Fruit fly (Drosophila melanogaster): ENCODE results near the gene CG2540.

Gene CG2540

DNA sequence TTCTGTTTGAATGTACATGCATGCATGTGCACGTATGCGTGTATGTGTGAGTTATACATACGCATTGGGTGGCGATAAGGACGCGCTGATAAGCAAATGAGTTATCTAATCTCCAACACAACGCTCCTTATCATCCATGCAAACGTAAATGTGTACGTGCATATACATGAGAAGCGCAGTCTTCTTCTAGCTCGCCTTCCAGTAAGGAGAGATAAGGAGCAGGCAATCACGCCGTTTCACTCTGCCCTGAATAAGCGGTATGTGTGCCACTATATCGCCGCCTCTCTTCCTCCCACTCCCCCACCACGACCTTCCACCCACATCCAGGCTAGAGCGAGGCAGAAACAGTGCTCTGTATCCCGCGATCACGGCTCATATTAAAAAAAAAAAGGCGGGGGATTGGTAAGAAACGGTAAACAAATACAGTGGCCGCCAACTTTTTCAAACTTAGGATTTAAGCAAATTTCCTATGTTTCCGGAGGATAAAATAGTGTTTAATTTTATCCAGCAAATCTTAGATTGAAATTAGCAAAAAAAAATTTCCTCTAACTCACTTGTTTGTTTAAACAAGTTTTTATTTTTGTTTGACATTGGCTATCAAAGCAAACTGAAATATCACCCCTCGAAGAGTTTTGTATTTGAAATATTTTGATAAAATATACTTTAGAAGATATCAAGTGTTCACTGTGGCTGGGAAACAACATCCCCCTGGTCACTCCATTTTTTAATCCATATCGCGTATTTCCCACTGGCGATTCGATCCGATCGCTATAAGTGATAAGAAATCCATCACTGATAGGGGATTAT, 49.0 kb upstream of the CG2540 start:
- TF ChIP-seq Rel (GFP tag; optimal IDR thresholded peaks at IDR 0.05) = no peak
- TF ChIP-seq Rel (tag; optimal IDR thresholded peaks at IDR 0.05) = no peak
- TF ChIP-seq fru (GFP tag; optimal IDR thresholded peaks at IDR 0.05) = peak; percentile 16
- TF ChIP-seq rgr (GFP tag; optimal IDR thresholded peaks at IDR 0.05) = peak; percentile 8
- no peak for TF ChIP-seq woc (GFP tag; optimal IDR thresholded peaks at IDR 0.05)
- TF ChIP-seq OdsH (GFP tag; optimal IDR thresholded peaks at IDR 0.05) = no peak
- peak; percentile 12 for TF ChIP-seq h (GFP tag; optimal IDR thresholded peaks at IDR 0.05)
- no peak for TF ChIP-seq dmrt93B (GFP tag; optimal IDR thresholded peaks at IDR 0.05)
- TF ChIP-seq CG9705 (GFP tag; optimal IDR thresholded peaks at IDR 0.05) = no peak
- TF ChIP-seq foxo (GFP tag; optimal IDR thresholded peaks at IDR 0.05) = peak in 1 of 2 experiments; percentile 14
- no peak for TF ChIP-seq brk (GFP tag; optimal IDR thresholded peaks at IDR 0.05)

dm6 chrX:12581305-12581676, 48.4 kb upstream of the CG2540 start:
- TF ChIP-seq Dif (GFP tag; optimal IDR thresholded peaks at IDR 0.05; ENCODE audit: partially characterized antibody) = no peak
- TF ChIP-seq Myc (optimal IDR thresholded peaks at IDR 0.05) = no peak
- no peak for TF ChIP-seq sv (GFP tag; optimal IDR thresholded peaks at IDR 0.05)

DNA sequence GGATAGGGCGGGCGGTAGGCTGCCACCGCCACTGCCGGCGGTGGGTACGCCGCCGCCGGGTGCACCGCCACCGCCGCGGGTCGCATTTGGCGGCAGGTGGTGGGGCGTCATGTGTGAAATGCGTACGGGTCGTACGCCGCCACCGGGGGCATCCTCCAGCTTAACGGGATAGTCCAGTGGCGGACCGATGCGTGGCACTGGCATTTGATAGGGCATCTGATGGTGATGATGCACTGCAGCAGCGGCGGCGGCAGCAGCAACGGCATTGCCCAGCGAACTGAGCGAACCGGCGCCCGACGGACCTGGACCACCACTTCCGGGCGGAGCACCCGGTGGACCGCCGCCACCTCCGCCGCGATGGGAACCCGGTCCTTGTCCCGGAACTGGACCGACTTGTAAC, 47.8 kb upstream of the CG2540 start:
- peak; percentile 60 for TF ChIP-seq Dfd (GFP tag; optimal IDR thresholded peaks at IDR 0.05)
- TF ChIP-seq jim (GFP tag; optimal IDR thresholded peaks at IDR 0.05) = no peak

DNA sequence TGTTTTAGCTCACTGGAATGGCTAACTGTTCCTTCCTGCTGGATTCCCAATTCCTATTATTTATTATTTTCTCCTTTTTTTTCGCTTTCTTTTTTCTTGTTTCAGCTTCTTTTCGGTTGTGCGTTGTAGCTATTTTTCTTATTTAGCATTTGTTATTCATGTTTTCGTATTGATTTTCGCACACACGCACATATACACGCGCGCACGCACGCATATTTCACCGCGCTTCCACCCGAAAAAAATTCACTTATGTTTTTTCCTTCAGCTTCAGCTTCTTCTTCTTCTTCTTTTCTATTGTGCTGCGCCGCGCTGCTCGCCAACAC, 47.1 kb upstream of the CG2540 start:
- TF ChIP-seq dmrt93B (GFP tag; optimal IDR thresholded peaks at IDR 0.05) (no peak), Hr78 (GFP tag; optimal IDR thresholded peaks at IDR 0.05) (no peak), tai (GFP tag; optimal IDR thresholded peaks at IDR 0.05) (no peak), Vsx2 (GFP tag; optimal IDR thresholded peaks at IDR 0.05; ENCODE audit: partially characterized antibody) (no peak)

DNA sequence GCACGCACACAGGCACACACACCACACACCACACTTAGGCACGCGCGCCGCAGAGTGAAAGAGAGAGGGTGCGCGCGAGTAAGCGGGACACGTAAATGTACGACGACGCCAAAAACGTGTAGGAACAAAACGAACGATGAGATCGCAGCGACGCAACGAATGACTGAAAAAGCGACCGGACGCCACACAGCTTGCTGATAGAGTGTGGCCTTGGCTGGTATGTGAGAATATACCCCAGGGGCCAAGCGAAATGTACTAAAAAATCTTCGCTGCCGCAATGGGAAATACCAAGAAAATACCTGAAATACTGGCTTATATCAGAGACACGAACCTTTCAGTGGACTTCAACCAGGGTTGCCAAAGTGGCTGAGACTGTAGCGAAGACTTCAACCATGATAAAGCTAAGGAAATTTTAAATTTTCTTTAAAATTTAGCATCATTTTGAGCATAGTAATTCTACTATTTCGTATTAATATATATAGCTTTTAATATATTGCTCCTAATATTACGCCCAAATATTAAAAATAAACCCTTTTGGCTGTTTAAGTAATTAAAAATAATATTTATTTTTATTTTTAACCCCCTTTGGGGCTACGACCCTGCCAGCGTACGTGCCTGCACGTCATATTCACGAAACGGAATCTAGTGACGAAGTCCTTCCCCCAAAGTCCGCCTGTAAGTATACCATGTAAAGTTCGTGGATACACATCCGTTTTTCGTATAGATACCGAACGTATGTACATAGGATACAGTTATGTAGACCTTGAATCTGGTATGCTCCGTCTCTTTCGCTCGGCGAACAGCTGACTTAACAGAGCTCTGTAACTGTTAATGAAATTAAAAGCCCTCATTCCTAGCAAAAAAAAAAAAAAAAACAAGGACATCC, 46.5 kb upstream of the CG2540 start, which contains the start of gene Pits:
Gene Pits, minus strand, starts transcription at position 210 of the 886 bp plus-strand sequence.
- TF ChIP-seq foxo (GFP tag; optimal IDR thresholded peaks at IDR 0.05) (peak in 1 of 2 experiments; percentile 41), lola (GFP tag; optimal IDR thresholded peaks at IDR 0.05) (no peak), dsf (GFP tag; optimal IDR thresholded peaks at IDR 0.05; ENCODE audit: borderline replicate concordance) (no peak), HLH106 (tag; optimal IDR thresholded peaks at IDR 0.05) (peak; percentile 54), psq (GFP tag; optimal IDR thresholded peaks at IDR 0.05) (peak; percentile 68), N (GFP tag; optimal IDR thresholded peaks at IDR 0.05) (no peak), rgr (GFP tag; optimal IDR thresholded peaks at IDR 0.05) (peak; percentile 49), fru (GFP tag; optimal IDR thresholded peaks at IDR 0.05) (peak; percentile 26), ey (GFP tag; optimal IDR thresholded peaks at IDR 0.05) (no peak), woc (GFP tag; optimal IDR thresholded peaks at IDR 0.05) (peak; percentile 14), Abd-B (GFP tag; optimal IDR thresholded peaks at IDR 0.05) (no peak), Jra (GFP tag; optimal IDR thresholded peaks at IDR 0.05) (peak; percentile 16), jim (GFP tag; optimal IDR thresholded peaks at IDR 0.05) (peak; percentile 63), Sp1 (GFP tag; optimal IDR thresholded peaks at IDR 0.05) (peak; percentile 54), Hr83 (GFP tag; optimal IDR thresholded peaks at IDR 0.05; ENCODE audit: poor library complexity, severe bottlenecking) (peak; percentile 81), brk (GFP tag; optimal IDR thresholded peaks at IDR 0.05) (peak; percentile 36), br (GFP tag; optimal IDR thresholded peaks at IDR 0.05) (peak; percentile 24), Hnf4 (GFP tag; optimal IDR thresholded peaks at IDR 0.05) (peak; percentile 44), OdsH (GFP tag; optimal IDR thresholded peaks at IDR 0.05) (peak; percentile 21), h (GFP tag; optimal IDR thresholded peaks at IDR 0.05) (peak; percentile 95), Myc (optimal IDR thresholded peaks at IDR 0.05) (peak; percentile 31), dmrt93B (GFP tag; optimal IDR thresholded peaks at IDR 0.05) (peak; percentile 1), Dif (GFP tag; optimal IDR thresholded peaks at IDR 0.05; ENCODE audit: partially characterized antibody) (peak; percentile 58), dl (GFP tag; optimal IDR thresholded peaks at IDR 0.05; ENCODE audit: insufficient read depth in 1 of 2, partially characterized antibody in 2 of 2) (peak; percentile 7 to 10), sage (GFP tag; optimal IDR thresholded peaks at IDR 0.05) (peak; percentile 26), Rel (GFP tag; optimal IDR thresholded peaks at IDR 0.05) (no peak), Rel (tag; optimal IDR thresholded peaks at IDR 0.05) (peak; percentile 65), CrebA (GFP tag; optimal IDR thresholded peaks at IDR 0.05; ENCODE audit: borderline replicate concordance) (no peak)
